Worm (Caenorhabditis elegans): ENCODE data around the gene slc-17.8.

Gene slc-17.8

DNA sequence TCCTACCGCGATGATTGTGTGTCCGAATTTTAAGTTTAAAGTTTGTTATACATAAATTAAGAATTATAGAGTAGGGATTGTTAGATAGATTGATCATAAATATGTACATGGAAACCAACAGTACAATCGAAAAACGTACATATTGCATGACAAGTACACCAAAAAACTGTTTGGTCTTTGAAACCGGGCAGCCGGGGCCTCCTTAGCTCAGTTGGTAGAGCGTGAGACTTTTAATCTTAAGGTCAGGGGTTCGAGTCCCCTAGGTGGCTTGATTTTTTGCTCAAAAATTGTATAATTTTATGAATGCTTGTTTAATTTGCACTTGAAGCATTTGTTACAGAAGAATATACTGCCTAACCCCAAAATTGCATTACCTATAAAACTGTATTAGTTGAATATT, 50.3 kb downstream of the slc-17.8 start (continued):
- TF ChIP-seq zim-3 (tag; optimal IDR thresholded peaks at IDR 0.05) = no peak
- no peak for TF ChIP-seq F39B2.1 (GFP tag; IDR thresholded peaks at IDR 0.05)
- no peak for TF ChIP-seq ceh-91 (GFP tag; IDR thresholded peaks at IDR 0.05)
- peak; percentile 56 for TF ChIP-seq nhr-90 (tag; optimal IDR thresholded peaks at IDR 0.05)
- no peak for TF ChIP-seq hrde-1 (tag; optimal IDR thresholded peaks at IDR 0.05; ENCODE audit: borderline replicate concordance)
- peak; percentile 25 for TF ChIP-seq snpc-3.4 (tag; optimal IDR thresholded peaks at IDR 0.05)
- TF ChIP-seq ztf-18 (tag; optimal IDR thresholded peaks at IDR 0.05) = peak; percentile 54
- TF ChIP-seq efl-1 (GFP tag; optimal IDR thresholded peaks at IDR 0.05) = no peak
- no peak for TF ChIP-seq snpc-4 (GFP tag; optimal IDR thresholded peaks at IDR 0.05)
- peak in 1 of 4 experiments; percentile 74 for TF ChIP-seq snpc-4 (tag; optimal IDR thresholded peaks at IDR 0.05)
- TF ChIP-seq C06A6.2 (GFP tag; conservative IDR thresholded peaks at IDR 0.05) = no peak
- no peak for TF ChIP-seq B0035.1 (tag; optimal IDR thresholded peaks at IDR 0.05)
- peak; percentile 71 for TF ChIP-seq D2030.7 (GFP tag; IDR thresholded peaks at IDR 0.05)
- TF ChIP-seq ceh-100 (GFP tag; IDR thresholded peaks at IDR 0.05) = no peak
- no peak for TF ChIP-seq F10E7.11 (tag; optimal IDR thresholded peaks at IDR 0.05)
- TF ChIP-seq ets-4 (GFP tag; optimal IDR thresholded peaks at IDR 0.05) = no peak
- no peak for TF ChIP-seq lag-1 (GFP tag; IDR thresholded peaks at IDR 0.05)
- no peak for TF ChIP-seq unc-62 (GFP tag; optimal IDR thresholded peaks at IDR 0.05)
- TF ChIP-seq bed-2 (GFP tag; IDR thresholded peaks at IDR 0.05) = no peak
- TF ChIP-seq F52B5.7 (tag; optimal IDR thresholded peaks at IDR 0.05) = no peak
- no peak for TF ChIP-seq Y56A3A.18 (GFP tag; IDR thresholded peaks at IDR 0.05)
- no peak for TF ChIP-seq unc-130 (GFP tag; optimal IDR thresholded peaks at IDR 0.05)
- no peak for TF ChIP-seq madf-10 (tag; optimal IDR thresholded peaks at IDR 0.05)
- no peak for TF ChIP-seq egrh-3 (GFP tag; IDR thresholded peaks at IDR 0.05)
- no peak for TF ChIP-seq dpff-1 (tag; optimal IDR thresholded peaks at IDR 0.05)
- peak; percentile 63 for TF ChIP-seq F57A8.1 (GFP tag; optimal IDR thresholded peaks at IDR 0.05)
- TF ChIP-seq let-607 (tag; optimal IDR thresholded peaks at IDR 0.05) = no peak
- TF ChIP-seq somi-1 (GFP tag; optimal IDR thresholded peaks at IDR 0.05) = no peak
- peak; percentile 32 for TF ChIP-seq attf-5 (GFP tag; optimal IDR thresholded peaks at IDR 0.05)
- no peak for TF ChIP-seq aptf-3 (GFP tag; IDR thresholded peaks at IDR 0.05)
- TF ChIP-seq mcd-1 (GFP tag; IDR thresholded peaks at IDR 0.05) = no peak
- no peak for TF ChIP-seq T07F8.4 (tag; optimal IDR thresholded peaks at IDR 0.05)
- TF ChIP-seq mes-4 (tag; optimal IDR thresholded peaks at IDR 0.05) = no peak
- TF ChIP-seq pha-4 (tag; optimal IDR thresholded peaks at IDR 0.05) = no peak
- no peak for TF ChIP-seq madf-3 (GFP tag; IDR thresholded peaks at IDR 0.05)
- TF ChIP-seq F33H1.4 (GFP tag; IDR thresholded peaks at IDR 0.05) = no peak
- TF ChIP-seq ceh-79 (tag; optimal IDR thresholded peaks at IDR 0.05) = no peak
- TF ChIP-seq B0019.2 (GFP tag; conservative IDR thresholded peaks at IDR 0.05) = no peak
- TF ChIP-seq akir-1 (GFP tag; optimal IDR thresholded peaks at IDR 0.05) = no peak
- TF ChIP-seq attf-6 (GFP tag; IDR thresholded peaks at IDR 0.05) = no peak
- TF ChIP-seq repo-1 (tag; optimal IDR thresholded peaks at IDR 0.05) = no peak
- TF ChIP-seq Y95B8A.8 (GFP tag; IDR thresholded peaks at IDR 0.05) = no peak
- no peak for TF ChIP-seq chd-7 (tag; optimal IDR thresholded peaks at IDR 0.05)
- 0 out of 2 replicates have a peak, but pooled peaks have one; percentile 19 for TF ChIP-seq Y79H2A.3 (GFP tag; conservative IDR thresholded peaks at IDR 0.05)
- TF ChIP-seq tbx-9 (tag; optimal IDR thresholded peaks at IDR 0.05; ENCODE audit: borderline replicate concordance) = no peak
- no peak for TF ChIP-seq K11D2.4 (GFP tag; IDR thresholded peaks at IDR 0.05)
- peak; percentile 69 for TF ChIP-seq die-1 (tag; optimal IDR thresholded peaks at IDR 0.05)
- no peak for TF ChIP-seq let-526 (GFP tag; IDR thresholded peaks at IDR 0.05)
- TF ChIP-seq ztf-3 (GFP tag; optimal IDR thresholded peaks at IDR 0.05) = no peak
- TF ChIP-seq C17E4.6 (GFP tag; IDR thresholded peaks at IDR 0.05) = no peak
